Fruit fly (Drosophila melanogaster): ENCODE data around the gene stck.
A peak's percentile ranks its signal among the peaks of the same experiment; 100 is the strongest.

Gene stck

dm6 chr3R:8355579-8355978, 1.2 kb upstream of the stck start (continued):
- TF ChIP-seq CG6854 (GFP tag; optimal IDR thresholded peaks at IDR 0.05) (peak; percentile 28), CG8319 (GFP tag; optimal IDR thresholded peaks at IDR 0.05) (peak; percentile 79), spab (GFP tag; optimal IDR thresholded peaks at IDR 0.05) (peak; percentile 72), Eip93F (GFP tag; optimal IDR thresholded peaks at IDR 0.05) (no peak), CG6792 (GFP tag; optimal IDR thresholded peaks at IDR 0.05) (peak; percentile 84), CG16779 (tag; optimal IDR thresholded peaks at IDR 0.05) (peak; percentile 71), Ets96B (tag; optimal IDR thresholded peaks at IDR 0.05) (peak; percentile 89), Sox14 (GFP tag; optimal IDR thresholded peaks at IDR 0.05) (peak; percentile 88), CG10669 (GFP tag; optimal IDR thresholded peaks at IDR 0.05) (peak; percentile 85), Eip78C (GFP tag) (peak; percentile 97), Sox102F (GFP tag; optimal IDR thresholded peaks at IDR 0.05) (peak; percentile 82), CG31627 (GFP tag; optimal IDR thresholded peaks at IDR 0.05) (peak; percentile 75), CG8632 (GFP tag; optimal IDR thresholded peaks at IDR 0.05) (peak; percentile 80), Blimp-1 (GFP tag; optimal IDR thresholded peaks at IDR 0.05) (no peak), CG6163 (GFP tag; IDR thresholded peaks at IDR 0.05) (peak; percentile 94)

- no peak for TF ChIP-seq CG6854 (GFP tag; optimal IDR thresholded peaks at IDR 0.05)
- peak; percentile 80 for TF ChIP-seq Eip78C (GFP tag)
- TF ChIP-seq dac (GFP tag; optimal IDR thresholded peaks at IDR 0.05): no peak
- peak; percentile 90 for TF ChIP-seq fkh (GFP tag; optimal IDR thresholded peaks at IDR 0.05)
- no peak for TF ChIP-seq CG9139 (GFP tag; optimal IDR thresholded peaks at IDR 0.05)
- TF ChIP-seq svp (GFP tag): peak; percentile 67
- TF ChIP-seq Sox14 (GFP tag; optimal IDR thresholded peaks at IDR 0.05): no peak
- TF ChIP-seq vri (GFP tag; optimal IDR thresholded peaks at IDR 0.05): peak; percentile 86
- no peak for TF ChIP-seq Gug (GFP tag; IDR thresholded peaks at IDR 0.05)
- peak; percentile 39 for TF ChIP-seq net (GFP tag; optimal IDR thresholded peaks at IDR 0.05)
- TF ChIP-seq CG10631 (GFP tag; optimal IDR thresholded peaks at IDR 0.05): no peak
Observed at dm6 chr3R:8357372-8357992, 704 bp downstream of the stck start.

- TF ChIP-seq Eip78C (GFP tag) (peak; percentile 24), dsx (GFP tag; optimal IDR thresholded peaks at IDR 0.05; ENCODE audit: poor library complexity, severe bottlenecking) (no peak)
Observed at dm6 chr3R:8358004-8358403, 1.2 kb downstream of the stck start.

DNA sequence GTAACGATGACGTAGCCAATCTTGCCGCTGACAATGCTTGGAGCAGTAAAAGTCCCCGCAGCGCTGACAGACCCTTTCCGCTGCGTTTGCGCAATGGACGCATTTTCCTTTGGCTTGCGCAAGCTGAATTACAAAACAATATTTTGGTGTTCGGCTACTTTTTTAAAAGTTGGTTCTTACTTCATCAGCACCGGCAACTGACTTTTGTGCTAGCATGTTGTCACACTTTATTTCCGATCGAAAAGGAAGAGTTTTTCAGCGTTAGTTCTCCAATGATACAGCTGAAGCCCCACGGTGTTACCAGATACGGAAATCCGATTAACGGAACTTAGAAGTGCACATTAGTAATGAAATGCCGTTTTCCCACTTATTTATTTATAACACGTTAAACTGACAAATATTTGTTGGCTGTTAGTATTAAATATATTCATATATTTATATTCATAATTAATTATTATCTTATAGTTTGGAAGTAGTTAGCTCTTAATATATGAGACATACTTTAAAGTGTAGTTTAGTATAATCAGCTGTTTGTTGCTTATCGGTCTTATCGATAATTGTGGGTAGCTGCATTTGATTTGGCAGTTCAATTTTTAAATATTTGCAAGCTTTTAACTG, 5.6 kb downstream of the stck start, which contains the start of the genes Veneno and CG7963:
Veneno (minus strand) TSS at position 296 of the 618 bp plus-strand sequence.
CG7963 (plus strand) TSS at position 568 of the 618 bp plus-strand sequence.
- no peak for TF ChIP-seq Met (GFP tag; optimal IDR thresholded peaks at IDR 0.05)
- peak; percentile 35 for TF ChIP-seq CG10631 (GFP tag; optimal IDR thresholded peaks at IDR 0.05)
- no peak for TF ChIP-seq Eip75B (GFP tag; optimal IDR thresholded peaks at IDR 0.05)
- no peak for TF ChIP-seq esn (GFP tag; optimal IDR thresholded peaks at IDR 0.05)
- TF ChIP-seq Gug (GFP tag; IDR thresholded peaks at IDR 0.05): no peak
- no peak for TF ChIP-seq Eip93F (GFP tag; optimal IDR thresholded peaks at IDR 0.05)
- TF ChIP-seq CG10669 (GFP tag; optimal IDR thresholded peaks at IDR 0.05): no peak
- no peak for TF ChIP-seq CG3919 (GFP tag; optimal IDR thresholded peaks at IDR 0.05)
- peak; percentile 39 for TF ChIP-seq svp (GFP tag)
- TF ChIP-seq cyc (GFP tag; optimal IDR thresholded peaks at IDR 0.05): no peak
- no peak for TF ChIP-seq Lpt (GFP tag; optimal IDR thresholded peaks at IDR 0.05)

DNA sequence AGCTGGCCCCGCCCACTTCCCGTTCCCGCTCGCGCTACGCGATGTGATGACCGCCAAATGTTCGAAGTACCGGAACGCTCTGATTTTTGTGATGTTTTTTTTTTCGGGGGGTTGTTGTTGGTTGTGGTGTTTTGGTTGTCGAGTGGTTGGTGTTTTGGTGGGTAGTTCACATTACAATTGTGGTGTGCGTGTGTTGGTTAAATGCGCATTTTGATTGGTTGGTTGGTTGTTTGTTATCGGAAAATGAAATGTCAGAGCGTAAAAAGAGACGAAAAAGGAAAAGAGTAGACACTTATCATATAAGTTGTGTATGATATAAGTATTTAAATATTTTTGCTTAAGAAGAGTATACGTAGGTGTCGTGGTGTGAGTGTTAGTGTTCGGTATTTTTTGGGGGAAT, 11.8 kb downstream of the stck start:
- TF ChIP-seq Hr38 (GFP tag; optimal IDR thresholded peaks at IDR 0.05): no peak
- TF ChIP-seq Eip93F (GFP tag; optimal IDR thresholded peaks at IDR 0.05): no peak
- TF ChIP-seq CG11762 (GFP tag; optimal IDR thresholded peaks at IDR 0.05; ENCODE audit: insufficient read depth): no peak
- no peak for TF ChIP-seq CG4318 (GFP tag; optimal IDR thresholded peaks at IDR 0.05)
- no peak for TF ChIP-seq CG1621 (tag; optimal IDR thresholded peaks at IDR 0.05)
- TF ChIP-seq CG3919 (GFP tag; optimal IDR thresholded peaks at IDR 0.05): no peak
- no peak for TF ChIP-seq CG11294 (GFP tag; IDR thresholded peaks at IDR 0.05)
- TF ChIP-seq pdm3 (GFP tag; optimal IDR thresholded peaks at IDR 0.05): no peak
- TF ChIP-seq CG10631 (GFP tag; optimal IDR thresholded peaks at IDR 0.05): no peak
- no peak for TF ChIP-seq Ets21C (GFP tag; optimal IDR thresholded peaks at IDR 0.05)
- no peak for TF ChIP-seq CG10669 (GFP tag; optimal IDR thresholded peaks at IDR 0.05)

Measured in whole organism, prepupa.